Worm (Caenorhabditis elegans) whole organism, young adult: ENCODE data around the gene Y37A1A.4.

Source experiments
- D2030.7 ChIP-seq: fragments of 200-800 bp; sonication (Bioruptor generic); IDR thresholded peaks from 2 replicates; pipeline ENCODE4 v1.3.6; 2022; ENCODE audit warnings: missing genetic modification reagents, missing genetic modification characterization, missing compliant biosample characterization
- F57C9.4 ChIP-seq: sonication (generic microtip); optimal IDR thresholded peaks from 2 replicates; lab custom pipeline; 2017; ENCODE audit warnings: mild to moderate bottlenecking, missing genetic modification characterization, missing compliant biosample characterization
- akir-1 ChIP-seq: fragments of 200-800 bp; sonication (Bioruptor generic); optimal IDR thresholded peaks from 2 replicates; lab custom pipeline; 2018; ENCODE audit warnings: mild to moderate bottlenecking, missing genetic modification characterization, moderate library complexity, missing compliant biosample characterization
- ama-1 ChIP-seq, 3 experiments: fragments of 150-350 bp in 1 of 3; sonication (generic microtip) in 2 of 3; optimal IDR thresholded peaks; 2 replicates each; lab custom pipeline; 2014 to 2018; ENCODE audit warnings: missing biosample characterization in 2 of 3, missing genetic modification characterization in 2 of 3, missing genetic modification reagents in 2 of 3
- ekl-4 ChIP-seq: fragments of 200-800 bp; sonication (Bioruptor generic); IDR thresholded peaks from 2 replicates; pipeline ENCODE4 v1.3.6; 2022; ENCODE audit warnings: missing genetic modification reagents, missing genetic modification characterization, missing compliant biosample characterization
- nhr-120 ChIP-seq: fragments of 200-800 bp; sonication (Bioruptor generic); IDR thresholded peaks from 2 replicates; pipeline ENCODE4 v1.3.6; 2022; ENCODE audit warnings: missing genetic modification characterization, missing compliant biosample characterization

DNA sequence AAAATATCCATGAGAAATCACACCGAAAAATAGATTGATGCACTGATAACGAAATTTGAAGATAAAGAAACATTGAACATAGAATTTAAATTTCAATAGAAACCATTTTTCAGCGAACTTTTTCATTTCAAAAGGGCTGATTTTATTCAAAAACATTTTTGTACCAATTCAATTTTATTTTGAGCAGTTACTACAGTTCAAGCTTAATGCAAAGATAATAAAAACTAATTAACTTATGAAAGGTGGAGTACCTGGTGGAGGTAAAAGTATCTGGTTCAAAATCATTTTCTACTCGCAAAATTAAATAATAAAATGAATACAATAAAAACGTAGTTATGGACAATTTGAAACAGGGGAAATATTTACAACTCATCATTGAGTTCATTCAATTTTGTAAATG, 49.9 kb downstream of the Y37A1A.4 start, which contains the start of gene tor-2:
- TF ChIP-seq F57C9.4 (tag; lab: Kevin White, UChicago) (no peak), akir-1 (GFP tag; lab: Kevin White, UChicago) (no peak), D2030.7 (GFP tag; lab: Robert Waterston, UW) (no peak), ama-1 (optimal IDR thresholded peaks at IDR 0.05; lab: Kevin White, UChicago) (no peak), ama-1 (GFP tag; optimal IDR thresholded peaks at IDR 0.05; lab: Kevin White, UChicago) (no peak), nhr-120 (GFP tag; lab: Robert Waterston, UW) (no peak), ekl-4 (GFP tag; lab: Robert Waterston, UW) (no peak)
